Worm (Caenorhabditis elegans) whole organism, young adult: ENCODE data around the gene rgs-10.

Experiments used
- F22D6.2 ChIP-seq: sonication (generic microtip); optimal IDR thresholded peaks from 2 replicates; lab custom pipeline; 2016; ENCODE audit warnings: mild to moderate bottlenecking, missing genetic modification characterization, missing compliant biosample characterization
- ama-1 ChIP-seq, 3 experiments: fragments of 150-350 bp in 1 of 3; sonication (generic microtip) in 2 of 3; optimal IDR thresholded peaks; 2 replicates each; lab custom pipeline; 2014 to 2018; ENCODE audit warnings: missing biosample characterization in 2 of 3, missing genetic modification characterization in 2 of 3, missing genetic modification reagents in 2 of 3
- fkh-3 ChIP-seq: sonication (generic microtip); optimal IDR thresholded peaks from 2 replicates; lab custom pipeline; 2016; ENCODE audit warnings: mild to moderate bottlenecking, missing genetic modification characterization, missing compliant biosample characterization
- hrde-1 ChIP-seq: sonication (generic microtip); optimal IDR thresholded peaks from 2 replicates; lab custom pipeline; 2016; ENCODE audit warnings: missing genetic modification characterization, mild to moderate bottlenecking, missing compliant biosample characterization, moderate library complexity, missing genotype, missing genetic modification reagents, borderline replicate concordance
- snpc-4 ChIP-seq, 5 experiments: fragments of 150-350 bp in 1 of 5; sonication (generic microtip) in 4 of 5; optimal IDR thresholded peaks; 2 replicates each; lab custom pipeline; 2014 to 2018; ENCODE audit warnings: missing genetic modification characterization in 5 of 5, missing biosample characterization in 3 of 5, antibody characterized with exemption in 2 of 5, mild to moderate bottlenecking in 2 of 5, missing compliant biosample characterization in 2 of 5, missing genotype in 2 of 5, moderate library complexity in 2 of 5, missing genetic modification reagents in 1 of 5

DNA sequence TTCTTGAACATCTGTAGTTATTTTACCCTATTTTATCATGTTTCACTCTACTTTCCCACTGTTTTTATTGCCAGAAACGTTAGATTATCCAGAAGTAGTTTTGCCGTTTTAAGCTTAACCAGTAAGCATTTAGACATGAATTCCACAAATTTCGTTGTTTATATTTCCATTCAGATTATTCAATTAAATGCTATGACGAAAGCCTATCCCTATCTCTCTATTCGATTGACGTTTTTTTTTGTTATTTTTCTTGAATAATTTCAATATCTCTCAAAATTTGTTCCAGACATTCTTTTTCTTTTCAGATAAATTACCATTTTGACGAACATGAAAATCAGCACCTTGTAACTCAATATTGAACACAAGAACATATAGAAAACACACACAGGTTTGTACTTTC lies 44.0 kb upstream of the rgs-10 start, which contains the start of gene npr-40:
- no peak for TF ChIP-seq snpc-4 (GFP tag; optimal IDR thresholded peaks at IDR 0.05; lab: Kevin White, UChicago)
- TF ChIP-seq snpc-4 (tag; optimal IDR thresholded peaks at IDR 0.05; lab: Kevin White, UChicago) = no peak
- no peak for TF ChIP-seq fkh-3 (tag; lab: Kevin White, UChicago)
- TF ChIP-seq ama-1 (optimal IDR thresholded peaks at IDR 0.05; lab: Kevin White, UChicago) = no peak
- no peak for TF ChIP-seq ama-1 (GFP tag; optimal IDR thresholded peaks at IDR 0.05; lab: Kevin White, UChicago)
- TF ChIP-seq hrde-1 (tag; lab: Kevin White, UChicago) = no peak
- no peak for TF ChIP-seq F22D6.2
